Worm (Caenorhabditis elegans): ENCODE data around the gene Y45F10B.12.

The Y45F10B.12 gene

ce11 chrIV:13555508-13555907, 31.8 kb upstream of the Y45F10B.12 start:
- TF ChIP-seq ztf-4 (tag; optimal IDR thresholded peaks at IDR 0.05) (no peak), nhr-23 (tag; optimal IDR thresholded peaks at IDR 0.05) (no peak), nhr-12 (tag; optimal IDR thresholded peaks at IDR 0.05) (no peak)

DNA sequence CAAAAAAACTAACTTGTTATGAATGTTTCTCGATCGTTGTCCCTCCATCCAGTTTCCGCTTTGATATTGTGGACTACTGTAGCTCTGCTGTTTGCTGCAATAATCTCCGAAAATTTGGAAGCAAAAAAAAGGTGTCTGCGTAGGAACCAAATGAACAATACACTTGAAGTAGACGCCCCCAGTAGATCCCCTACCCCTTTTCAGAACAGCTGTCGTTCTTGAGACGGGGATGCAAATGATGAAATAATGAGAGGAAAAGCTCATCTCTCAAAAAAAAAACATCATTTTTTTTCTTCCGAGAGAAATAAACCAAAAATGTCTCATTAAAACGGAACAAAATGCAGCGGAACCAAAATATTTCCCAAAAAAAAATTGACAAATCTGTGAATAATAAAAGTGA, 29.9 kb upstream of the Y45F10B.12 start:
- TF ChIP-seq egl-5 (tag; optimal IDR thresholded peaks at IDR 0.05) (peak; percentile 9), nhr-12 (tag; optimal IDR thresholded peaks at IDR 0.05) (no peak)

ce11 chrIV:13559020-13559419, 28.3 kb upstream of the Y45F10B.12 start:
- TF ChIP-seq nhr-12 (tag; optimal IDR thresholded peaks at IDR 0.05) (no peak), ceh-16 (tag; optimal IDR thresholded peaks at IDR 0.05) (no peak), nhr-67 (tag; optimal IDR thresholded peaks at IDR 0.05) (no peak), sea-2 (GFP tag; optimal IDR thresholded peaks at IDR 0.05) (no peak), skn-1 (tag; optimal IDR thresholded peaks at IDR 0.05) (no peak), lsy-12 (tag; optimal IDR thresholded peaks at IDR 0.05) (no peak), ceh-9 (tag; optimal IDR thresholded peaks at IDR 0.05) (no peak), fkh-10 (GFP tag; optimal IDR thresholded peaks at IDR 0.05) (no peak), nhr-25 (tag; optimal IDR thresholded peaks at IDR 0.05) (no peak), pha-4 (tag; optimal IDR thresholded peaks at IDR 0.05) (no peak), elt-1 (tag; optimal IDR thresholded peaks at IDR 0.05) (no peak), elt-2 (tag; optimal IDR thresholded peaks at IDR 0.05) (no peak), snpc-4 (tag; optimal IDR thresholded peaks at IDR 0.05) (no peak)

ce11 chrIV:13561629-13562028, 25.6 kb upstream of the Y45F10B.12 start, which contains the start of the genes Y45F10B.13 and qui-1:
Y45F10B.13 (minus strand) TSS chrIV:13561729.
qui-1 (plus strand) TSS chrIV:13561861.
- TF ChIP-seq pqm-1 (tag; optimal IDR thresholded peaks at IDR 0.05) (no peak), nhr-76 (tag; optimal IDR thresholded peaks at IDR 0.05) (no peak), ztf-4 (tag; optimal IDR thresholded peaks at IDR 0.05) (no peak), ceh-16 (tag; optimal IDR thresholded peaks at IDR 0.05) (no peak), skn-1 (tag; optimal IDR thresholded peaks at IDR 0.05) (no peak), ama-1 (optimal IDR thresholded peaks at IDR 0.05) (no peak), lsy-12 (tag; optimal IDR thresholded peaks at IDR 0.05) (no peak), mml-1 (tag; optimal IDR thresholded peaks at IDR 0.05) (no peak), elt-3 (tag; optimal IDR thresholded peaks at IDR 0.05) (no peak), nhr-77 (tag; optimal IDR thresholded peaks at IDR 0.05) (no peak), nhr-43 (tag; optimal IDR thresholded peaks at IDR 0.05; ENCODE audit: poor library complexity, severe bottlenecking) (no peak), egl-27 (tag; optimal IDR thresholded peaks at IDR 0.05) (no peak), unc-62 (GFP tag; optimal IDR thresholded peaks at IDR 0.05) (no peak), mdl-1 (tag; optimal IDR thresholded peaks at IDR 0.05) (no peak), egl-5 (tag; optimal IDR thresholded peaks at IDR 0.05) (no peak), eor-1 (tag; optimal IDR thresholded peaks at IDR 0.05) (no peak), ztf-11 (tag; optimal IDR thresholded peaks at IDR 0.05) (no peak)

- peak; percentile 56 for TF ChIP-seq fkh-10 (GFP tag; optimal IDR thresholded peaks at IDR 0.05)
- TF ChIP-seq nhr-12 (tag; optimal IDR thresholded peaks at IDR 0.05), result no peak
Measured at ce11 chrIV:13564284-13564683, 23.0 kb upstream of the Y45F10B.12 start.

DNA sequence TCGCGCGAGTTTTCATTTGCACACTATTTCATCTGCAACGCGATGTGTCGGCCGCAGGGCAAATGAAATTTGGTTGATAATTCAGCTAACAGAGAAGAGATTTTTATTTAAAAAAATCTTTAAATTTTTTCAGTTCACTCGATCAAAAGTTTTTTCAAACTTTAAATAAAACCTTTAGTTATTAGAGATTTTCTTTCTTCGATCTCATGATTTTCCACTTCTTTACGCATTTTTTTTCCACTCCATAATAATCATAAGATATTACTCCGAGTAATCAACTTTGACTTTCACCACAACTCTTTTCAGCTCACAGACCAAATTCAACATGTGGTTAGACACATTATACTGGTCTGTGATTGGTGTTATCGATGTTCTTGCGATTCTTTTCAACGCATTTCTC, 12.5 kb upstream of the Y45F10B.12 start, which contains the start of gene srd-10:
srd-10 (plus strand) TSS at position 301 of the 400 bp plus-strand sequence.
- TF ChIP-seq snpc-4 (tag; optimal IDR thresholded peaks at IDR 0.05) (no peak), nhr-77 (tag; optimal IDR thresholded peaks at IDR 0.05) (no peak), ceh-9 (tag; optimal IDR thresholded peaks at IDR 0.05) (no peak), nhr-25 (tag; optimal IDR thresholded peaks at IDR 0.05) (no peak), nhr-67 (tag; optimal IDR thresholded peaks at IDR 0.05) (no peak), nhr-12 (tag; optimal IDR thresholded peaks at IDR 0.05) (no peak), nhr-43 (tag; optimal IDR thresholded peaks at IDR 0.05; ENCODE audit: poor library complexity, severe bottlenecking) (no peak), hmg-11 (tag; optimal IDR thresholded peaks at IDR 0.05) (no peak), ztf-4 (tag; optimal IDR thresholded peaks at IDR 0.05) (no peak), lin-15B (tag; optimal IDR thresholded peaks at IDR 0.05) (no peak), pha-4 (tag; optimal IDR thresholded peaks at IDR 0.05) (no peak), daf-12 (tag; optimal IDR thresholded peaks at IDR 0.05) (no peak), mml-1 (tag; optimal IDR thresholded peaks at IDR 0.05) (no peak), elt-1 (tag; optimal IDR thresholded peaks at IDR 0.05) (no peak), tbx-2 (tag; optimal IDR thresholded peaks at IDR 0.05) (no peak), nhr-28 (tag; optimal IDR thresholded peaks at IDR 0.05) (no peak), skn-1 (tag; optimal IDR thresholded peaks at IDR 0.05) (no peak), lin-39 (tag; optimal IDR thresholded peaks at IDR 0.05) (no peak)

All from whole organism, L3 larva.